Fruit fly (Drosophila melanogaster) whole organism, embryonic: ENCODE measurements around the gene PpV.

Experiments
- Abd-B ChIP-seq: fragments of 200-800 bp; sonication (Bioruptor generic); optimal IDR thresholded peaks from 2 replicates; lab custom pipeline; 2018; ENCODE audit warnings: missing biosample characterization, mild to moderate bottlenecking, missing genetic modification characterization, moderate library complexity
- BEAF-32 ChIP-seq: fragments of 200-800 bp; sonication (Bioruptor generic); optimal IDR thresholded peaks from 3 replicates; lab custom pipeline; 2017; ENCODE audit warnings: missing biosample characterization, missing genetic modification characterization, mild to moderate bottlenecking, moderate library complexity, missing genetic modification reagents
- Bdp1 ChIP-seq: fragments of 200-800 bp; sonication (Bioruptor generic); optimal IDR thresholded peaks from 3 replicates; lab custom pipeline; 2016; ENCODE audit warnings: missing biosample characterization, missing genetic modification characterization
- CG10274 ChIP-seq: fragments of 200-800 bp; sonication (Bioruptor generic); optimal IDR thresholded peaks from 3 replicates; lab custom pipeline; 2017; ENCODE audit warnings: missing biosample characterization, mild to moderate bottlenecking, missing genetic modification characterization
- CG11696 ChIP-seq: fragments of 200-800 bp; sonication (Bioruptor generic); IDR thresholded peaks from 2 replicates; pipeline ENCODE4 v1.3.6; 2022; ENCODE audit warnings: missing biosample characterization, missing genetic modification characterization
- CG12299 ChIP-seq: fragments of 200-800 bp; sonication (Bioruptor generic); optimal IDR thresholded peaks from 2 replicates; lab custom pipeline; 2018; ENCODE audit warnings: missing biosample characterization, mild to moderate bottlenecking, missing genetic modification characterization
- CG13894 ChIP-seq: fragments of 200-800 bp; sonication (Bioruptor generic); optimal IDR thresholded peaks from 3 replicates; lab custom pipeline; 2018; ENCODE audit warnings: missing biosample characterization, mild to moderate bottlenecking, missing genetic modification characterization, moderate library complexity
- CG14014 ChIP-seq: fragments of 200-800 bp; sonication (Bioruptor generic); IDR thresholded peaks from 2 replicates; pipeline ENCODE4 v1.3.6; 2022; ENCODE audit warnings: missing biosample characterization, missing genetic modification characterization
- CG15073 ChIP-seq: fragments of 200-800 bp; sonication (Bioruptor generic); optimal IDR thresholded peaks from 2 replicates; lab custom pipeline; 2016; ENCODE audit warnings: missing biosample characterization, missing genetic modification characterization
- CG15601 ChIP-seq: fragments of 200-800 bp; sonication (Bioruptor generic); optimal IDR thresholded peaks from 3 replicates; lab custom pipeline; 2019; ENCODE audit warnings: missing biosample characterization, mild to moderate bottlenecking, missing genetic modification characterization, moderate library complexity
- CG17568 ChIP-seq: fragments of 200-800 bp; sonication (Bioruptor generic); optimal IDR thresholded peaks from 2 replicates; lab custom pipeline; 2018; ENCODE audit warnings: missing biosample characterization, mild to moderate bottlenecking, missing genetic modification characterization, moderate library complexity
- CG17912 ChIP-seq: fragments of 200-800 bp; sonication (Bioruptor generic); optimal IDR thresholded peaks from 2 replicates; lab custom pipeline; 2018; ENCODE audit warnings: missing biosample characterization, mild to moderate bottlenecking, missing genetic modification characterization
- CG18764 ChIP-seq: fragments of 200-800 bp; sonication (Bioruptor generic); optimal IDR thresholded peaks from 3 replicates; lab custom pipeline; 2016; ENCODE audit warnings: missing biosample characterization, missing genetic modification characterization
- CG4404 ChIP-seq: fragments of 200-800 bp; sonication (Bioruptor generic); IDR thresholded peaks from 2 replicates; pipeline ENCODE4 v1.3.6; 2022; ENCODE audit warnings: missing biosample characterization, missing genetic modification characterization
- CG4617 ChIP-seq: fragments of 200-800 bp; sonication (Bioruptor generic); optimal IDR thresholded peaks from 3 replicates; lab custom pipeline; 2016; ENCODE audit warnings: missing biosample characterization, missing genetic modification characterization, borderline replicate concordance
- CG5180 ChIP-seq: fragments of 200-800 bp; sonication (Bioruptor generic); optimal IDR thresholded peaks from 3 replicates; lab custom pipeline; 2017; ENCODE audit warnings: missing biosample characterization, missing genetic modification characterization, mild to moderate bottlenecking, moderate library complexity, missing genetic modification reagents
- CG6272 ChIP-seq: fragments of 200-800 bp; sonication (Bioruptor generic); IDR thresholded peaks from 2 replicates; pipeline ENCODE4 v1.3.6; 2022; ENCODE audit warnings: missing biosample characterization, missing genetic modification characterization
- CG6854 ChIP-seq: fragments of 200-800 bp; sonication (Bioruptor generic); optimal IDR thresholded peaks from 3 replicates; lab custom pipeline; 2017; ENCODE audit warnings: missing biosample characterization, mild to moderate bottlenecking, missing genetic modification characterization
- CG7556 ChIP-seq: fragments of 200-800 bp; sonication (Bioruptor generic); optimal IDR thresholded peaks from 2 replicates; lab custom pipeline; 2017; ENCODE audit warnings: missing biosample characterization, mild to moderate bottlenecking, missing genetic modification characterization
- CG8281 ChIP-seq: fragments of 200-800 bp; sonication (Bioruptor generic); optimal IDR thresholded peaks from 2 replicates; lab custom pipeline; 2018; ENCODE audit warnings: missing biosample characterization, mild to moderate bottlenecking, missing genetic modification characterization, moderate library complexity
- CG8478 ChIP-seq: fragments of >200 bp; optimal IDR thresholded peaks from 2 replicates; lab custom pipeline; 2018
- CTCF ChIP-seq: fragments of 200-800 bp; sonication (Bioruptor generic); optimal IDR thresholded peaks from 2 replicates; lab custom pipeline; 2017; ENCODE audit warnings: missing biosample characterization, mild to moderate bottlenecking, missing genetic modification characterization, moderate library complexity
- CoRest ChIP-seq: fragments of 200-800 bp; sonication (Bioruptor generic); optimal IDR thresholded peaks from 3 replicates; lab custom pipeline; 2018; ENCODE audit warnings: missing biosample characterization, mild to moderate bottlenecking, missing genetic modification characterization, moderate library complexity
- Dbx ChIP-seq: fragments of 200-800 bp; sonication (Bioruptor generic); IDR thresholded peaks from 3 replicates; pipeline ENCODE4 v1.3.6; 2022; ENCODE audit warnings: missing biosample characterization, missing genetic modification characterization
- Dfd ChIP-seq, 2 experiments: fragments of >200 bp; optimal IDR thresholded peaks; 2 replicates each; lab custom pipeline; 2017; ENCODE audit warnings: missing biosample characterization in 2 of 2, missing genetic modification characterization in 2 of 2
- Dip2 ChIP-seq: fragments of 200-800 bp; sonication (Bioruptor generic); IDR thresholded peaks from 2 replicates; pipeline ENCODE4 v1.3.6; 2022; ENCODE audit warnings: missing biosample characterization, missing genetic modification characterization
- Dll ChIP-seq: fragments of 200-800 bp; sonication (Bioruptor generic); IDR thresholded peaks from 4 replicates; pipeline ENCODE4 v1.3.6; 2022; ENCODE audit warnings: missing biosample characterization, missing genetic modification characterization; ENCODE audit not compliant: partially characterized antibody
- Dp ChIP-seq: fragments of 200-800 bp; sonication (Bioruptor generic); optimal IDR thresholded peaks from 2 replicates; lab custom pipeline; 2018; ENCODE audit warnings: missing biosample characterization, mild to moderate bottlenecking, missing genetic modification characterization, moderate library complexity
- Eip74EF ChIP-seq, 2 experiments: fragments of 200-800 bp in 1 of 2; fragments of >200 bp in 1 of 2; sonication (Bioruptor generic) in 1 of 2; optimal IDR thresholded peaks; 2 replicates each; lab custom pipeline; 2017 to 2019; ENCODE audit warnings: missing biosample characterization in 2 of 2, missing genetic modification characterization in 2 of 2, mild to moderate bottlenecking in 1 of 2, moderate library complexity in 1 of 2
- Lpt ChIP-seq: fragments of >200 bp; optimal IDR thresholded peaks from 2 replicates; lab custom pipeline; 2018; ENCODE audit warnings: missing biosample characterization, missing genetic modification characterization
- Max ChIP-seq: fragments of 200-800 bp; sonication (Bioruptor generic); optimal IDR thresholded peaks from 2 replicates; lab custom pipeline; 2016; ENCODE audit warnings: missing biosample characterization, mild to moderate bottlenecking, missing genetic modification characterization
- Oaz ChIP-seq: fragments of 200-800 bp; sonication (Bioruptor generic); IDR thresholded peaks from 2 replicates; pipeline ENCODE4 v1.3.6; 2022; ENCODE audit warnings: missing biosample characterization, missing genetic modification characterization
- Ravus ChIP-seq: fragments of 200-800 bp; sonication (Bioruptor generic); IDR thresholded peaks from 2 replicates; pipeline ENCODE4 v1.3.6; 2022; ENCODE audit warnings: missing biosample characterization, missing genetic modification characterization
- Sox102F ChIP-seq: fragments of 200-800 bp; sonication (Bioruptor generic); optimal IDR thresholded peaks from 2 replicates; lab custom pipeline; 2018; ENCODE audit warnings: missing biosample characterization, mild to moderate bottlenecking, missing genetic modification characterization, moderate library complexity
- bcd ChIP-seq: fragments of 200-800 bp; sonication (Bioruptor generic); optimal IDR thresholded peaks from 2 replicates; lab custom pipeline; 2017; ENCODE audit warnings: missing biosample characterization, mild to moderate bottlenecking, missing genetic modification characterization
- emc ChIP-seq: fragments of 200-800 bp; sonication (Bioruptor generic); optimal IDR thresholded peaks from 2 replicates; lab custom pipeline; 2016; ENCODE audit warnings: missing biosample characterization, missing genetic modification characterization
- hb ChIP-seq: fragments of 200-800 bp; sonication (Bioruptor generic); IDR thresholded peaks from 3 replicates; pipeline ENCODE4 v1.3.6; 2022; ENCODE audit warnings: missing biosample characterization, missing genetic modification characterization; ENCODE audit not compliant: partially characterized antibody
- ind ChIP-seq: fragments of 200-800 bp; sonication (Bioruptor generic); optimal IDR thresholded peaks from 3 replicates; lab custom pipeline; 2016; ENCODE audit warnings: missing biosample characterization, missing genetic modification characterization
- klu ChIP-seq: fragments of 200-800 bp; sonication (Bioruptor generic); IDR thresholded peaks from 2 replicates; pipeline ENCODE4 v1.3.6; 2022; ENCODE audit warnings: missing biosample characterization, missing genetic modification characterization
- luna ChIP-seq: fragments of 200-800 bp; sonication (Bioruptor generic); optimal IDR thresholded peaks from 2 replicates; lab custom pipeline; 2016; ENCODE audit warnings: missing biosample characterization, missing genetic modification characterization
- nom ChIP-seq: fragments of 200-800 bp; sonication (Bioruptor generic); optimal IDR thresholded peaks from 2 replicates; lab custom pipeline; 2017; ENCODE audit warnings: missing biosample characterization, missing genetic modification characterization, mild to moderate bottlenecking, moderate library complexity, missing genetic modification reagents
- otp ChIP-seq: fragments of 200-800 bp; sonication (Bioruptor generic); IDR thresholded peaks from 3 replicates; pipeline ENCODE4, ENCODE4 v1.3.6; 2022; ENCODE audit warnings: missing biosample characterization, missing genetic modification characterization
- pb ChIP-seq: fragments of 200-800 bp; sonication (Bioruptor generic); optimal IDR thresholded peaks from 3 replicates; lab custom pipeline; 2016; ENCODE audit warnings: missing biosample characterization, missing genetic modification characterization
- prd ChIP-seq, 3 experiments: fragments of >200 bp in 2 of 3; fragments of 200-800 bp in 1 of 3; sonication (Bioruptor generic) in 1 of 3; optimal IDR thresholded peaks in 2 of 3; IDR thresholded peaks in 1 of 3; 2 replicates in 2 of 3; 3 replicates in 1 of 3; pipeline versions ENCODE4 v1.3.6 to Lab custom; 2017 to 2022; ENCODE audit warnings: missing biosample characterization in 1 of 3, missing genetic modification characterization in 1 of 3
- run ChIP-seq: fragments of 200-800 bp; sonication (Bioruptor generic); optimal IDR thresholded peaks from 3 replicates; lab custom pipeline; 2018; ENCODE audit warnings: missing biosample characterization, mild to moderate bottlenecking, missing genetic modification characterization
- shn ChIP-seq: fragments of 200-800 bp; sonication (Bioruptor generic); optimal IDR thresholded peaks from 3 replicates; lab custom pipeline; 2016; ENCODE audit warnings: missing biosample characterization, missing genetic modification characterization
- sima ChIP-seq: fragments of 200-800 bp; sonication (Bioruptor generic); optimal IDR thresholded peaks from 2 replicates; lab custom pipeline; 2016; ENCODE audit warnings: missing biosample characterization, missing genetic modification characterization
- sna ChIP-seq: fragments of 200-800 bp; sonication (Bioruptor generic); IDR thresholded peaks from 2 replicates; pipeline ENCODE4 v1.3.6; 2022; ENCODE audit warnings: missing biosample characterization, missing genetic modification characterization; ENCODE audit not compliant: partially characterized antibody
- unpg ChIP-seq: fragments of 200-800 bp; sonication (Bioruptor generic); optimal IDR thresholded peaks from 3 replicates; lab custom pipeline; 2018; ENCODE audit warnings: missing biosample characterization, mild to moderate bottlenecking, missing genetic modification characterization, moderate library complexity
- usp ChIP-seq: fragments of >200 bp; optimal IDR thresholded peaks from 2 replicates; lab custom pipeline; 2017; ENCODE audit warnings: missing biosample characterization, missing genetic modification characterization

Gene PpV

DNA sequence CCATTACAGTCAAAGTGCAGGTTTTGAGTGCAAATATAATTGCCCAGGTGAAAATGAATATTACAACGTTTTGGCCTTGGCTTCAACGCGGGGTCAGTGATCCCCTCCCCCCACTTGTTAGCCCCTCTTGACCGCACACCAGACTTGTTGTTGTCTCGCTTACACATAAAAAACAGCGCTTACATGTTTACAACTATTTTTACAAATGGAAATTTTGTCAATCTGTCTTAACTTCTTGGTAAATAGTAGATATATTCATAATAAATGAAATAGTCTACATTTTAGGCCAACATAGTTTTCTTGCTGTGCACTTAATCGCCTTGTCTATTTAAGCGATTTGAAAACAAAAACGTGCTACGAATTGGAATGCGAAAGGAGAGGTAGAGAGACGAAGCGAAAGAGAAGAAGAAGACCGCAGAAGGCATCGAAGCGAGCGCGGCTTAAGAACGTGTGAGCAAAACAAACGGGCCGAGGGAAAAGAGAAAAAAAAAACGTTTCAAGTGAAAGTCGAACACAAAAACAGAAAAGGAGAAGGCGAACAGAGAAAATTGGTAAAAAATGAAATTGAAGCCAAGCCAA is 32.7 kb downstream of the PpV start (continued):
- TF ChIP-seq Max (no peak), CG4404 (peak; percentile 22; the same call in 1 of the 2 replicates), pb (GFP tag; lab: Kevin White, UChicago) (peak; percentile 28), Abd-B (GFP tag; lab: Kevin White, UChicago) (peak; percentile 49), luna (GFP tag; lab: Kevin White, UChicago) (no peak), Lpt (GFP tag; lab: Kevin White, UChicago) (no peak), Dp (GFP tag; lab: Kevin White, UChicago) (no peak), CG8478 (lab: Kevin White, UChicago) (no peak), CoRest (tag; lab: Kevin White, UChicago) (peak; percentile 22), emc (GFP tag; lab: Kevin White, UChicago) (no peak), CG5180 (GFP tag; lab: Kevin White, UChicago) (no peak), CG12299 (tag; lab: Kevin White, UChicago) (peak; percentile 23), prd (optimal IDR thresholded peaks at IDR 0.05; lab: Kevin White, UChicago) (no peak), prd (GFP tag; IDR thresholded peaks at IDR 0.05; lab: Robert Waterston, UW) (peak; percentile 68; the same call in 2 of the 3 replicates), nom (GFP tag; lab: Kevin White, UChicago) (no peak), Oaz (GFP tag; lab: Robert Waterston, UW) (no peak), CTCF (no peak), ind (peak; percentile 53), unpg (GFP tag; lab: Kevin White, UChicago) (peak; percentile 62), CG4617 (no peak), CG15601 (tag; lab: Kevin White, UChicago) (peak; percentile 46), CG10274 (GFP tag; lab: Kevin White, UChicago) (no peak), sima (GFP tag; lab: Kevin White, UChicago) (no peak), Dip2 (GFP tag; lab: Robert Waterston, UW) (no peak), Ravus (GFP tag; lab: Robert Waterston, UW) (no peak; the same call in 1 of the 2 replicates), CG14014 (GFP tag; lab: Robert Waterston, UW) (peak; percentile 48; the same call in 1 of the 2 replicates), CG6272 (no peak), CG15073 (GFP tag; lab: Kevin White, UChicago) (no peak), Dbx (peak; percentile 55; the same call in 1 of the 3 replicates), Dfd (GFP tag; optimal IDR thresholded peaks at IDR 0.05; lab: Kevin White, UChicago) (no peak), CG13894 (tag; lab: Kevin White, UChicago) (no peak), CG17568 (GFP tag; lab: Kevin White, UChicago) (no peak), Dll (GFP tag; lab: Robert Waterston, UW) (no peak), sna (GFP tag; lab: Robert Waterston, UW) (no peak), klu (GFP tag; lab: Robert Waterston, UW) (peak; percentile 50), hb (GFP tag; lab: Robert Waterston, UW) (no peak), CG7556 (no peak), Sox102F (peak; percentile 72), Eip74EF (GFP tag; optimal IDR thresholded peaks at IDR 0.05; lab: Kevin White, UChicago) (peak in 1 of 2 experiments; percentile 39), usp (GFP tag; lab: Kevin White, UChicago) (no peak), run (tag; lab: Kevin White, UChicago) (no peak), shn (GFP tag; lab: Kevin White, UChicago) (peak; percentile 24), Bdp1 (GFP tag; lab: Kevin White, UChicago) (no peak), CG18764 (peak; percentile 12), bcd (GFP tag; lab: Kevin White, UChicago) (peak; percentile 42), CG17912 (GFP tag; lab: Kevin White, UChicago) (no peak), CG8281 (tag; lab: Kevin White, UChicago) (no peak), BEAF-32 (GFP tag; lab: Kevin White, UChicago) (no peak), CG11696 (GFP tag; lab: Robert Waterston, UW) (0 out of 2 replicates have a peak, but pooled peaks have one; percentile 29), otp (GFP tag; lab: Robert Waterston, UW) (peak; percentile 30; the same call in 1 of the 3 replicates), CG6854 (GFP tag; lab: Kevin White, UChicago) (no peak)
